Worm (Caenorhabditis elegans): ENCODE measurements around the gene K08E3.2.

DNA sequence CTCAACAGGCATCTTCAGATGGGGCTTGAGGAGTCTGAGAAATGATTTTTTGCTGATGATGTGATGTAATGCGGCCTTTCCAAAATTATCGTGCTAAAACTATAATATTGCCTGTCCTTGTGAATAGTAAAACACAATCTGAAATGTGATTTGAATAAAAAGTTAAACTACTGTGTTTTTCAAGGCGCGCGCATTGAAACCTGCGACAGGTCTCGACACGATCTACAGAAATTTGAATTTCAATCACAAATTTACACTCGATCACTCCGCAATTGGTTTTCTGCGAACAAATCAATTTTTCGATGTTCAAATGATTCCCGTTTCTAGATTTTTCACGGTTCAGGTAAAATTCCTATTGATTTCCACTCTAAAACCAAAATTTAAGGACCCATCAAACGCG, 7.2 kb upstream of the K08E3.2 start, which contains the start of gene toca-2:
- TF ChIP-seq rnt-1 (tag; optimal IDR thresholded peaks at IDR 0.05) = no peak
- no peak for TF ChIP-seq ztf-4 (tag; optimal IDR thresholded peaks at IDR 0.05)
- TF ChIP-seq ztf-11 (tag; optimal IDR thresholded peaks at IDR 0.05) = no peak
